Worm (Caenorhabditis elegans) whole organism, L3 larva: ENCODE results near the gene hsp-12.3.

Experiments used
- ZK546.5 ChIP-seq: sonication (generic microtip); optimal IDR thresholded peaks from 2 replicates; lab custom pipeline; 2017; ENCODE audit warnings: missing biosample characterization, missing genetic modification characterization
- aly-2 ChIP-seq: fragments of 150-350 bp; optimal IDR thresholded peaks from 2 replicates; lab custom pipeline; 2014; ENCODE audit warnings: missing biosample characterization, missing genetic modification characterization
- elt-1 ChIP-seq: fragments of 150-350 bp; optimal IDR thresholded peaks from 2 replicates; lab custom pipeline; 2014; ENCODE audit warnings: missing biosample characterization, missing genetic modification characterization
- elt-2 ChIP-seq: sonication (generic microtip); optimal IDR thresholded peaks from 2 replicates; lab custom pipeline; 2016; ENCODE audit warnings: missing genetic modification reagents, mild to moderate bottlenecking, missing genetic modification characterization, missing compliant biosample characterization
- nfya-1 ChIP-seq: sonication (generic microtip); optimal IDR thresholded peaks from 2 replicates; lab custom pipeline; 2017; ENCODE audit warnings: missing genetic modification characterization, mild to moderate bottlenecking, missing compliant biosample characterization, antibody characterized with exemption, moderate library complexity; ENCODE audit not compliant: insufficient read depth
- nhr-28 ChIP-seq: fragments of 150-350 bp; optimal IDR thresholded peaks from 2 replicates; lab custom pipeline; 2014; ENCODE audit warnings: missing biosample characterization, missing genetic modification characterization
- nhr-77 ChIP-seq: fragments of 150-350 bp; optimal IDR thresholded peaks from 2 replicates; lab custom pipeline; 2014; ENCODE audit warnings: missing biosample characterization, missing genetic modification characterization
- pqm-1 ChIP-seq: fragments of 150-350 bp; optimal IDR thresholded peaks from 2 replicates; lab custom pipeline; 2017; ENCODE audit warnings: missing biosample characterization, missing genetic modification characterization, inconsistent platforms
- skn-1 ChIP-seq: fragments of 150-350 bp; optimal IDR thresholded peaks from 2 replicates; lab custom pipeline; 2014; ENCODE audit warnings: missing biosample characterization, missing genetic modification characterization
- snpc-4 ChIP-seq: fragments of 150-350 bp; optimal IDR thresholded peaks from 2 replicates; lab custom pipeline; 2014; ENCODE audit warnings: missing biosample characterization, missing genetic modification characterization
- zag-1 ChIP-seq: fragments of 150-350 bp; optimal IDR thresholded peaks from 2 replicates; lab custom pipeline; 2014; ENCODE audit warnings: missing biosample characterization, missing genetic modification characterization
- ztf-11 ChIP-seq: fragments of 150-350 bp; optimal IDR thresholded peaks from 2 replicates; lab custom pipeline; 2014; ENCODE audit warnings: missing biosample characterization, missing genetic modification characterization

DNA sequence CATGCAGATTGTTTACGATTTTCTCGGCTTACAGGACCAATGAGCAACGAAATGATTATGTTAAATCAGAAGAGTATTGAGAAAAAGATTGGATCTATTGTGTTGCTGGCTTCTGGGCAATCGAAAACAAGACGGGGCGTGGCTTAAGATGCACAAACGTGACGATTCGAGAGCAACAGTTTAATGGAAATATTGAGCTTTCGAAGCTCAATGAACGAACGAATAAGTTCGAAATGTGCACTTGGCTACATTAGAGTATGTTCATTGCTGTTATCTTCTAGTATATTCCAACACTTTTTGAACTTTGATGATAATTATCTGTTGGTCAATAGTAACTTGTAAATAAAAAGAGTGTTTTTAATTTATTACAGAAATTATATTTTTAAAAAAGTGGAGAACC lies at the start of gene hsp-12.3:
- no peak for TF ChIP-seq aly-2 (tag; lab: Kevin White, UChicago)
- TF ChIP-seq nfya-1 (tag; lab: Kevin White, UChicago): no peak
- no peak for TF ChIP-seq skn-1 (tag; lab: Kevin White, UChicago)
- TF ChIP-seq snpc-4 (tag; lab: Kevin White, UChicago): no peak
- TF ChIP-seq ztf-11 (tag; lab: Kevin White, UChicago): no peak
- TF ChIP-seq nhr-28: no peak
- no peak for TF ChIP-seq elt-2
- no peak for TF ChIP-seq elt-1
- no peak for TF ChIP-seq zag-1 (tag; lab: Kevin White, UChicago)
- no peak for TF ChIP-seq ZK546.5 (tag; lab: Kevin White, UChicago)
- no peak for TF ChIP-seq pqm-1
- no peak for TF ChIP-seq nhr-77 (tag; lab: Kevin White, UChicago)
